Worm (Caenorhabditis elegans) whole organism, early embryonic: ENCODE measurements around the gene helq-1.

Source experiments
- B0310.2 ChIP-seq: sonication (generic microtip); optimal IDR thresholded peaks from 2 replicates; lab custom pipeline; 2016; ENCODE audit warnings: mild to moderate bottlenecking, missing genetic modification characterization, missing compliant biosample characterization
- F13C5.2 ChIP-seq: sonication (generic microtip); optimal IDR thresholded peaks from 2 replicates; lab custom pipeline; 2017; ENCODE audit warnings: mild to moderate bottlenecking, missing genetic modification characterization, inconsistent platforms, missing compliant biosample characterization
- aly-1 ChIP-seq: sonication (generic microtip); optimal IDR thresholded peaks from 2 replicates; lab custom pipeline; 2016; ENCODE audit warnings: missing genetic modification characterization, missing compliant biosample characterization
- ama-1 ChIP-seq: fragments of 150-350 bp; optimal IDR thresholded peaks from 2 replicates; lab custom pipeline; 2014
- ceh-13 ChIP-seq: fragments of 200-800 bp; sonication (Bioruptor generic); optimal IDR thresholded peaks from 2 replicates; lab custom pipeline; 2018; ENCODE audit warnings: mild to moderate bottlenecking, missing genetic modification characterization, missing compliant biosample characterization
- ceh-36 ChIP-seq: sonication (generic microtip); optimal IDR thresholded peaks from 2 replicates; lab custom pipeline; 2016; ENCODE audit warnings: missing genetic modification characterization, inconsistent platforms, missing compliant biosample characterization
- ets-7 ChIP-seq: sonication (generic microtip); optimal IDR thresholded peaks from 2 replicates; lab custom pipeline; 2016; ENCODE audit warnings: missing genotype, missing genetic modification characterization, missing compliant biosample characterization
- flt-1 ChIP-seq: fragments of 200-800 bp; sonication (Bioruptor generic); IDR thresholded peaks from 2 replicates; pipeline ENCODE4 v1.3.6; 2022; ENCODE audit warnings: missing genetic modification characterization, missing compliant biosample characterization
- hmbx-1 ChIP-seq: sonication (generic microtip); optimal IDR thresholded peaks from 2 replicates; lab custom pipeline; 2016; ENCODE audit warnings: mild to moderate bottlenecking, missing genetic modification characterization, missing compliant biosample characterization
- hmg-4 ChIP-seq: fragments of 200-800 bp; sonication (Bioruptor generic); optimal IDR thresholded peaks from 2 replicates; lab custom pipeline; 2018; ENCODE audit warnings: mild to moderate bottlenecking, missing genetic modification characterization, missing compliant biosample characterization
- hnd-1 ChIP-seq: sonication (generic microtip); optimal IDR thresholded peaks from 2 replicates; lab custom pipeline; 2016; ENCODE audit warnings: missing genetic modification characterization, missing compliant biosample characterization
- pes-1 ChIP-seq: fragments of 200-800 bp; sonication (Bioruptor generic); IDR thresholded peaks from 2 replicates; pipeline ENCODE4 v1.3.6; 2022; ENCODE audit warnings: missing genetic modification reagents, missing genetic modification characterization, missing compliant biosample characterization
- scrt-1 ChIP-seq: fragments of 200-800 bp; sonication (Bioruptor generic); IDR thresholded peaks from 2 replicates; pipeline ENCODE4 v1.3.6; 2022; ENCODE audit warnings: missing genetic modification characterization, missing compliant biosample characterization
- sea-1 ChIP-seq: fragments of 200-800 bp; sonication (Bioruptor generic); conservative IDR thresholded peaks from 2 replicates; pipeline ENCODE4 v1.3.6; 2022; ENCODE audit warnings: missing genetic modification characterization, missing compliant biosample characterization
- tbx-11 ChIP-seq: fragments of 200-800 bp; sonication (Bioruptor generic); IDR thresholded peaks from 2 replicates; pipeline ENCODE4 v1.3.6; 2022; ENCODE audit warnings: missing genetic modification characterization, missing compliant biosample characterization
- tbx-37 ChIP-seq: fragments of 200-800 bp; sonication (Bioruptor generic); conservative IDR thresholded peaks from 2 replicates; pipeline ENCODE4 v1.3.6; 2022; ENCODE audit warnings: missing genetic modification reagents, missing genetic modification characterization, missing compliant biosample characterization
- tra-4 ChIP-seq: sonication (generic microtip); optimal IDR thresholded peaks from 2 replicates; lab custom pipeline; 2017; ENCODE audit warnings: missing genetic modification characterization, missing compliant biosample characterization

helq-1 gene

ce11 chrIII:587009-587408 lies at the start of gene helq-1:
Gene helq-1 (minus strand): TSS chrIII:587109.
- TF ChIP-seq F13C5.2 (tag; lab: Kevin White, UChicago) (no peak), ama-1 (lab: Kevin White, UChicago) (no peak), ets-7 (no peak), scrt-1 (GFP tag; lab: Robert Waterston, UW) (no peak), hmg-4 (GFP tag; lab: Kevin White, UChicago) (no peak), sea-1 (GFP tag; lab: Robert Waterston, UW) (no peak), hmbx-1 (tag; lab: Kevin White, UChicago) (no peak), pes-1 (GFP tag; lab: Robert Waterston, UW) (no peak), tbx-11 (no peak), ceh-36 (tag; lab: Kevin White, UChicago) (no peak), tra-4 (tag; lab: Kevin White, UChicago) (no peak)

ce11 chrIII:636067-636466 lies 49.2 kb upstream of the helq-1 start, which contains the start of gene T19C3.7:
Gene T19C3.7 (minus strand): TSS chrIII:636167.
- TF ChIP-seq hmg-4 (GFP tag; lab: Kevin White, UChicago), result no peak
- no peak for TF ChIP-seq tbx-11
- no peak for TF ChIP-seq ceh-36 (tag; lab: Kevin White, UChicago)
- no peak for TF ChIP-seq tbx-37
- no peak for TF ChIP-seq sea-1 (GFP tag; lab: Robert Waterston, UW)
- no peak for TF ChIP-seq ceh-13
- TF ChIP-seq hnd-1 (tag; lab: Kevin White, UChicago), result no peak
- TF ChIP-seq tra-4 (tag; lab: Kevin White, UChicago), result no peak
- no peak for TF ChIP-seq F13C5.2 (tag; lab: Kevin White, UChicago)
- no peak for TF ChIP-seq ets-7
- no peak for TF ChIP-seq scrt-1 (GFP tag; lab: Robert Waterston, UW)
- no peak for TF ChIP-seq ama-1 (lab: Kevin White, UChicago)
- TF ChIP-seq hmbx-1 (tag; lab: Kevin White, UChicago), result no peak
- TF ChIP-seq B0310.2 (tag; lab: Kevin White, UChicago), result no peak

- TF ChIP-seq flt-1 (GFP tag; lab: Robert Waterston, UW), result no peak
- TF ChIP-seq F13C5.2 (tag; lab: Kevin White, UChicago), result peak; percentile 12
Observed at ce11 chrIII:634618-635017, 47.7 kb upstream of the helq-1 start, which contains the start of gene fem-2. Gene fem-2 (minus strand): TSS chrIII:634626.

- TF ChIP-seq flt-1 (GFP tag; lab: Robert Waterston, UW), result no peak
- TF ChIP-seq hnd-1 (tag; lab: Kevin White, UChicago), result no peak
- no peak for TF ChIP-seq hmbx-1 (tag; lab: Kevin White, UChicago)
Observed at ce11 chrIII:631421-631820, 44.5 kb upstream of the helq-1 start, which contains the start of gene T19C3.6. Gene T19C3.6 (minus strand): TSS chrIII:631521.

- TF ChIP-seq scrt-1 (GFP tag; lab: Robert Waterston, UW), result peak; percentile 75
- TF ChIP-seq tbx-37, result peak; percentile 47
- TF ChIP-seq tbx-11, result peak; percentile 46; the same call in 1 of the 2 replicates
- peak; percentile 62; the same call in 1 of the 2 replicates for TF ChIP-seq pes-1 (GFP tag; lab: Robert Waterston, UW)
Observed at ce11 chrIII:628942-629341, 42.0 kb upstream of the helq-1 start.

- TF ChIP-seq ceh-13, result no peak
- no peak for TF ChIP-seq aly-1
- no peak for TF ChIP-seq flt-1 (GFP tag; lab: Robert Waterston, UW)
- no peak for TF ChIP-seq hnd-1 (tag; lab: Kevin White, UChicago)
- TF ChIP-seq pes-1 (GFP tag; lab: Robert Waterston, UW), result no peak
- no peak for TF ChIP-seq hmbx-1 (tag; lab: Kevin White, UChicago)
- no peak for TF ChIP-seq tra-4 (tag; lab: Kevin White, UChicago)
- no peak for TF ChIP-seq ceh-36 (tag; lab: Kevin White, UChicago)
- no peak for TF ChIP-seq ets-7
- no peak for TF ChIP-seq B0310.2 (tag; lab: Kevin White, UChicago)
- no peak for TF ChIP-seq ama-1 (lab: Kevin White, UChicago)
- TF ChIP-seq hmg-4 (GFP tag; lab: Kevin White, UChicago), result no peak
- no peak for TF ChIP-seq tbx-37
- TF ChIP-seq tbx-11, result no peak
- TF ChIP-seq scrt-1 (GFP tag; lab: Robert Waterston, UW), result no peak
- no peak for TF ChIP-seq F13C5.2 (tag; lab: Kevin White, UChicago)
- TF ChIP-seq sea-1 (GFP tag; lab: Robert Waterston, UW), result no peak
Observed at ce11 chrIII:627838-628237, 40.9 kb upstream of the helq-1 start, which contains the start of gene T19C3.5. Gene T19C3.5 (minus strand): TSS chrIII:627938.

- no peak for TF ChIP-seq hmg-4 (GFP tag; lab: Kevin White, UChicago)
- TF ChIP-seq tra-4 (tag; lab: Kevin White, UChicago), result no peak
- TF ChIP-seq pes-1 (GFP tag; lab: Robert Waterston, UW), result no peak
- TF ChIP-seq ceh-36 (tag; lab: Kevin White, UChicago), result no peak
- no peak for TF ChIP-seq ceh-13
- TF ChIP-seq ama-1 (lab: Kevin White, UChicago), result no peak
- no peak for TF ChIP-seq sea-1 (GFP tag; lab: Robert Waterston, UW)
- TF ChIP-seq hmbx-1 (tag; lab: Kevin White, UChicago), result no peak
- no peak for TF ChIP-seq flt-1 (GFP tag; lab: Robert Waterston, UW)
- TF ChIP-seq aly-1, result no peak
- no peak for TF ChIP-seq ets-7
- no peak for TF ChIP-seq tbx-11
- TF ChIP-seq tbx-37, result no peak
- TF ChIP-seq hnd-1 (tag; lab: Kevin White, UChicago), result no peak
- no peak for TF ChIP-seq F13C5.2 (tag; lab: Kevin White, UChicago)
- TF ChIP-seq B0310.2 (tag; lab: Kevin White, UChicago), result no peak
- TF ChIP-seq scrt-1 (GFP tag; lab: Robert Waterston, UW), result no peak
Observed at ce11 chrIII:626091-626490, 39.2 kb upstream of the helq-1 start.

- TF ChIP-seq hmg-4 (GFP tag; lab: Kevin White, UChicago) (peak; percentile 71), pes-1 (GFP tag; lab: Robert Waterston, UW) (no peak), ama-1 (lab: Kevin White, UChicago) (no peak), ceh-36 (tag; lab: Kevin White, UChicago) (no peak), ceh-13 (no peak), F13C5.2 (tag; lab: Kevin White, UChicago) (peak; percentile 54), flt-1 (GFP tag; lab: Robert Waterston, UW) (no peak)
Observed at ce11 chrIII:623754-624153, 36.8 kb upstream of the helq-1 start.
